Worm (Caenorhabditis elegans): ENCODE results near the gene C56C10.6.
"Not testable (repeated sequence)": the region's sequence is repeated elsewhere in the genome, so short reads cannot be mapped to it uniquely, and the experiment has no call there.

Gene C56C10.6

ce11 chrII:6581236-6581635, at the start of gene C56C10.6:
Gene C56C10.6, minus strand, starts transcription at chrII:6581336.
- TF ChIP-seq him-1 (tag; optimal IDR thresholded peaks at IDR 0.05): no peak
- no peak for TF ChIP-seq W03F9.2 (tag; optimal IDR thresholded peaks at IDR 0.05)
- TF ChIP-seq dao-5 (tag; optimal IDR thresholded peaks at IDR 0.05): no peak

- no peak for TF ChIP-seq dao-5 (tag; optimal IDR thresholded peaks at IDR 0.05)
- no peak for TF ChIP-seq W03F9.2 (tag; optimal IDR thresholded peaks at IDR 0.05)
- TF ChIP-seq him-1 (tag; optimal IDR thresholded peaks at IDR 0.05): no peak
Measured at ce11 chrII:6630811-6631210, 49.7 kb upstream of the C56C10.6 start, which contains the start of gene T19D12.4. Gene T19D12.4, plus strand, starts transcription at chrII:6631105.

ce11 chrII:6629775-6630174, 48.6 kb upstream of the C56C10.6 start:
- TF ChIP-seq W03F9.2 (tag; optimal IDR thresholded peaks at IDR 0.05) (no peak), dao-5 (tag; optimal IDR thresholded peaks at IDR 0.05) (no peak), him-1 (tag; optimal IDR thresholded peaks at IDR 0.05) (no peak)

ce11 chrII:6628397-6628796, 47.3 kb upstream of the C56C10.6 start:
- TF ChIP-seq W03F9.2 (tag; optimal IDR thresholded peaks at IDR 0.05): no peak
- TF ChIP-seq him-1 (tag; optimal IDR thresholded peaks at IDR 0.05): no peak
- TF ChIP-seq dao-5 (tag; optimal IDR thresholded peaks at IDR 0.05): no peak

ce11 chrII:6627182-6627581, 46.0 kb upstream of the C56C10.6 start, which contains the start of the genes F54H5.5 and F54H5.2:
Gene F54H5.5, minus strand, starts transcription at chrII:6627282.
Gene F54H5.2, plus strand, starts transcription at chrII:6627484.
- TF ChIP-seq him-1, dao-5, W03F9.2 (tag; optimal IDR thresholded peaks at IDR 0.05): not testable (repeated sequence)

ce11 chrII:6625302-6625701, 44.2 kb upstream of the C56C10.6 start, which contains the start of gene F54H5.14:
Gene F54H5.14, minus strand, starts transcription at chrII:6625402.
- TF ChIP-seq W03F9.2 (tag; optimal IDR thresholded peaks at IDR 0.05) (no peak), him-1 (tag; optimal IDR thresholded peaks at IDR 0.05) (no peak), dao-5 (tag; optimal IDR thresholded peaks at IDR 0.05) (no peak)

- no peak for TF ChIP-seq W03F9.2 (tag; optimal IDR thresholded peaks at IDR 0.05)
- no peak for TF ChIP-seq dao-5 (tag; optimal IDR thresholded peaks at IDR 0.05)
- no peak for TF ChIP-seq him-1 (tag; optimal IDR thresholded peaks at IDR 0.05)
Measured at ce11 chrII:6621886-6622285, 40.8 kb upstream of the C56C10.6 start, which contains the start of gene F54H5.3. Gene F54H5.3, plus strand, starts transcription at chrII:6622186.

- TF ChIP-seq dao-5 (tag; optimal IDR thresholded peaks at IDR 0.05) (no peak), W03F9.2 (tag; optimal IDR thresholded peaks at IDR 0.05) (no peak), him-1 (tag; optimal IDR thresholded peaks at IDR 0.05) (no peak)
Measured at ce11 chrII:6619007-6619406, 37.9 kb upstream of the C56C10.6 start.

ce11 chrII:6616770-6617169, 35.6 kb upstream of the C56C10.6 start, which contains the start of gene klf-3:
Gene klf-3, plus strand, starts transcription at chrII:6616878.
- no peak for TF ChIP-seq dao-5 (tag; optimal IDR thresholded peaks at IDR 0.05)
- no peak for TF ChIP-seq him-1 (tag; optimal IDR thresholded peaks at IDR 0.05)

ce11 chrII:6616135-6616534, 35.0 kb upstream of the C56C10.6 start:
- TF ChIP-seq dao-5 (tag; optimal IDR thresholded peaks at IDR 0.05) (no peak), W03F9.2 (tag; optimal IDR thresholded peaks at IDR 0.05) (no peak), him-1 (tag; optimal IDR thresholded peaks at IDR 0.05) (no peak)

- no peak for TF ChIP-seq him-1 (tag; optimal IDR thresholded peaks at IDR 0.05)
- no peak for TF ChIP-seq W03F9.2 (tag; optimal IDR thresholded peaks at IDR 0.05)
- no peak for TF ChIP-seq dao-5 (tag; optimal IDR thresholded peaks at IDR 0.05)
Measured at ce11 chrII:6615232-6616029, 34.3 kb upstream of the C56C10.6 start.

- TF ChIP-seq dao-5 (tag; optimal IDR thresholded peaks at IDR 0.05) (no peak), him-1 (tag; optimal IDR thresholded peaks at IDR 0.05) (no peak), W03F9.2 (tag; optimal IDR thresholded peaks at IDR 0.05) (no peak)
Measured at ce11 chrII:6614500-6614899, 33.4 kb upstream of the C56C10.6 start.

ce11 chrII:6612544-6612943, 31.4 kb upstream of the C56C10.6 start:
- TF ChIP-seq dao-5 (tag; optimal IDR thresholded peaks at IDR 0.05): no peak

- TF ChIP-seq W03F9.2 (tag; optimal IDR thresholded peaks at IDR 0.05): no peak
- no peak for TF ChIP-seq him-1 (tag; optimal IDR thresholded peaks at IDR 0.05)
- no peak for TF ChIP-seq dao-5 (tag; optimal IDR thresholded peaks at IDR 0.05)
Measured at ce11 chrII:6610262-6610661, 29.1 kb upstream of the C56C10.6 start.
